Fruit fly (Drosophila melanogaster) whole organism, embryonic: Measurements from ENCODE around the gene CG42296.

Experiments used
- ATbp ChIP-seq: fragments of 200-800 bp; sonication (Bioruptor generic); optimal IDR thresholded peaks from 2 replicates; lab custom pipeline; 2017; ENCODE audit warnings: missing biosample characterization, mild to moderate bottlenecking, missing genetic modification characterization, missing genetic modification reagents
- Atf6 ChIP-seq: fragments of 200-800 bp; sonication (Bioruptor generic); IDR thresholded peaks from 2 replicates; pipeline ENCODE4 v1.3.6; 2022; ENCODE audit warnings: missing biosample characterization, missing genetic modification characterization
- Bgb ChIP-seq: fragments of 200-800 bp; sonication (Bioruptor generic); IDR thresholded peaks from 2 replicates; pipeline ENCODE4 v1.3.6; 2022; ENCODE audit warnings: missing biosample characterization, missing genetic modification characterization; ENCODE audit not compliant: partially characterized antibody
- CG10321 ChIP-seq: fragments of 200-800 bp; sonication (Bioruptor generic); IDR thresholded peaks from 2 replicates; pipeline ENCODE4 v1.3.6; 2022; ENCODE audit warnings: missing biosample characterization, missing genetic modification characterization
- CG12155 ChIP-seq: fragments of 200-800 bp; sonication (Bioruptor generic); optimal IDR thresholded peaks from 3 replicates; lab custom pipeline; 2016; ENCODE audit warnings: missing biosample characterization, missing genetic modification characterization
- CG13775 ChIP-seq: fragments of 200-800 bp; sonication (Bioruptor generic); optimal IDR thresholded peaks from 3 replicates; lab custom pipeline; 2017; ENCODE audit warnings: missing biosample characterization, mild to moderate bottlenecking, missing genetic modification characterization
- CG1647 ChIP-seq: fragments of 200-800 bp; sonication (Bioruptor generic); optimal IDR thresholded peaks from 3 replicates; lab custom pipeline; 2016; ENCODE audit warnings: missing biosample characterization, missing genetic modification characterization
- CG16815 ChIP-seq: fragments of 200-800 bp; sonication (Bioruptor generic); optimal IDR thresholded peaks from 3 replicates; lab custom pipeline; 2017; ENCODE audit warnings: missing biosample characterization, mild to moderate bottlenecking, missing genetic modification characterization
- CG17568 ChIP-seq: fragments of 200-800 bp; sonication (Bioruptor generic); optimal IDR thresholded peaks from 2 replicates; lab custom pipeline; 2018; ENCODE audit warnings: missing biosample characterization, mild to moderate bottlenecking, missing genetic modification characterization, moderate library complexity
- CG18011 ChIP-seq: fragments of 200-800 bp; sonication (Bioruptor generic); optimal IDR thresholded peaks from 2 replicates; lab custom pipeline; 2017; ENCODE audit warnings: missing biosample characterization, missing genetic modification characterization, mild to moderate bottlenecking, moderate library complexity, missing genotype
- CG33557 ChIP-seq: fragments of 200-800 bp; sonication (Bioruptor generic); optimal IDR thresholded peaks from 2 replicates; lab custom pipeline; 2019; ENCODE audit warnings: missing biosample characterization, mild to moderate bottlenecking, missing genetic modification characterization, moderate library complexity
- CG3407 ChIP-seq: fragments of 200-800 bp; sonication (Bioruptor generic); optimal IDR thresholded peaks from 2 replicates; lab custom pipeline; 2018; ENCODE audit warnings: missing biosample characterization, mild to moderate bottlenecking, missing genetic modification characterization
- CG3847 ChIP-seq: fragments of 200-800 bp; sonication (Bioruptor generic); IDR thresholded peaks from 2 replicates; pipeline ENCODE4 v1.3.6; 2022; ENCODE audit warnings: missing biosample characterization, missing genetic modification characterization
- CG6791 ChIP-seq: fragments of 200-800 bp; sonication (Bioruptor generic); IDR thresholded peaks from 3 replicates; pipeline ENCODE4 v1.3.6; 2022; ENCODE audit warnings: missing biosample characterization, missing genetic modification characterization; ENCODE audit not compliant: partially characterized antibody
- CG8388 ChIP-seq: fragments of 200-800 bp; sonication (Bioruptor generic); optimal IDR thresholded peaks from 2 replicates; lab custom pipeline; 2019; ENCODE audit warnings: missing biosample characterization, mild to moderate bottlenecking, missing genetic modification characterization, moderate library complexity
- CTCF ChIP-seq: fragments of 200-800 bp; sonication (Bioruptor generic); optimal IDR thresholded peaks from 2 replicates; lab custom pipeline; 2017; ENCODE audit warnings: missing biosample characterization, mild to moderate bottlenecking, missing genetic modification characterization, moderate library complexity
- Camta ChIP-seq: fragments of 200-800 bp; sonication (Bioruptor generic); optimal IDR thresholded peaks from 2 replicates; lab custom pipeline; 2016; ENCODE audit warnings: missing biosample characterization, missing genetic modification characterization
- ERR ChIP-seq: fragments of 200-800 bp; sonication (Bioruptor generic); optimal IDR thresholded peaks from 2 replicates; lab custom pipeline; 2016; ENCODE audit warnings: missing biosample characterization, missing genetic modification characterization
- HLH4C ChIP-seq: fragments of 200-800 bp; sonication (Bioruptor generic); IDR thresholded peaks from 3 replicates; pipeline ENCODE4 v1.3.6; 2022; ENCODE audit warnings: missing biosample characterization, missing genetic modification characterization; ENCODE audit not compliant: partially characterized antibody
- Hr51 ChIP-seq, 2 experiments: fragments of 200-800 bp; sonication (Bioruptor generic); optimal IDR thresholded peaks; 2 replicates in 1 of 2; 3 replicates in 1 of 2; lab custom pipeline; 2016 to 2018; ENCODE audit warnings: missing biosample characterization in 2 of 2, missing genetic modification characterization in 2 of 2, mild to moderate bottlenecking in 1 of 2, moderate library complexity in 1 of 2
- Lhr ChIP-seq: fragments of 200-800 bp; sonication (Bioruptor generic); optimal IDR thresholded peaks from 3 replicates; lab custom pipeline; 2017; ENCODE audit warnings: mild to moderate bottlenecking, missing biosample characterization, missing genetic modification reagents, missing genetic modification characterization
- Mad ChIP-seq: fragments of 200-800 bp; sonication (Bioruptor generic); optimal IDR thresholded peaks from 2 replicates; lab custom pipeline; 2016; ENCODE audit warnings: missing biosample characterization, missing genetic modification characterization
- NC2α ChIP-seq: fragments of 200-800 bp; sonication (Bioruptor generic); optimal IDR thresholded peaks from 2 replicates; lab custom pipeline; 2016; ENCODE audit warnings: missing biosample characterization, missing genetic modification characterization
- NfI ChIP-seq: fragments of 200-800 bp; sonication (Bioruptor generic); optimal IDR thresholded peaks from 3 replicates; lab custom pipeline; 2018; ENCODE audit warnings: missing biosample characterization, mild to moderate bottlenecking, missing genetic modification characterization, moderate library complexity
- Oaz ChIP-seq: fragments of 200-800 bp; sonication (Bioruptor generic); IDR thresholded peaks from 2 replicates; pipeline ENCODE4 v1.3.6; 2022; ENCODE audit warnings: missing biosample characterization, missing genetic modification characterization
- Ravus ChIP-seq: fragments of 200-800 bp; sonication (Bioruptor generic); IDR thresholded peaks from 2 replicates; pipeline ENCODE4 v1.3.6; 2022; ENCODE audit warnings: missing biosample characterization, missing genetic modification characterization
- Sin3A ChIP-seq: fragments of >200 bp; optimal IDR thresholded peaks from 2 replicates; lab custom pipeline; 2018
- Six4 ChIP-seq: fragments of 200-800 bp; sonication (Bioruptor generic); optimal IDR thresholded peaks from 2 replicates; lab custom pipeline; 2016; ENCODE audit warnings: missing biosample characterization, missing genetic modification characterization
- amos ChIP-seq: fragments of 200-800 bp; sonication (Bioruptor generic); IDR thresholded peaks from 2 replicates; pipeline ENCODE4 v1.3.6; 2022; ENCODE audit warnings: missing biosample characterization, missing genetic modification characterization; ENCODE audit not compliant: partially characterized antibody
- ara ChIP-seq: fragments of 200-800 bp; sonication (Bioruptor generic); IDR thresholded peaks from 2 replicates; pipeline ENCODE4 v1.3.6; 2022; ENCODE audit warnings: missing biosample characterization, missing genetic modification characterization
- ato ChIP-seq: fragments of 200-800 bp; sonication (Bioruptor generic); IDR thresholded peaks from 2 replicates; pipeline ENCODE4 v1.3.6; 2022; ENCODE audit warnings: missing biosample characterization, missing genetic modification characterization; ENCODE audit not compliant: partially characterized antibody
- bab2 ChIP-seq: fragments of 200-800 bp; sonication (Bioruptor generic); optimal IDR thresholded peaks from 2 replicates; lab custom pipeline; 2016; ENCODE audit warnings: missing biosample characterization, missing genetic modification characterization
- bbx ChIP-seq: fragments of 200-800 bp; sonication (Bioruptor generic); IDR thresholded peaks from 2 replicates; pipeline ENCODE4 v1.3.6; 2022; ENCODE audit warnings: missing biosample characterization, missing genetic modification characterization; ENCODE audit not compliant: partially characterized antibody
- bsh ChIP-seq, 2 experiments: fragments of 200-800 bp; sonication (Bioruptor generic); optimal IDR thresholded peaks; 2 replicates each; lab custom pipeline; 2017 to 2018; ENCODE audit warnings: mild to moderate bottlenecking in 2 of 2, missing biosample characterization in 2 of 2, missing genetic modification characterization in 2 of 2, moderate library complexity in 1 of 2
- cato ChIP-seq: fragments of 200-800 bp; sonication (Bioruptor generic); optimal IDR thresholded peaks from 2 replicates; lab custom pipeline; 2016; ENCODE audit warnings: missing biosample characterization, missing genetic modification characterization, borderline replicate concordance
- chinmo ChIP-seq: fragments of 200-800 bp; sonication (Bioruptor generic); IDR thresholded peaks from 4 replicates; pipeline ENCODE4 v1.3.6; 2022; ENCODE audit warnings: missing biosample characterization, missing genetic modification characterization; ENCODE audit not compliant: partially characterized antibody
- ci ChIP-seq: fragments of 200-800 bp; sonication (Bioruptor generic); IDR thresholded peaks from 3 replicates; pipeline ENCODE4 v1.3.6; 2022; ENCODE audit warnings: missing biosample characterization, missing genetic modification characterization
- hth ChIP-seq: fragments of >200 bp; optimal IDR thresholded peaks from 2 replicates; lab custom pipeline; 2017; ENCODE audit warnings: inconsistent platforms
- ind ChIP-seq: fragments of 200-800 bp; sonication (Bioruptor generic); optimal IDR thresholded peaks from 3 replicates; lab custom pipeline; 2016; ENCODE audit warnings: missing biosample characterization, missing genetic modification characterization
- inv ChIP-seq: fragments of 200-800 bp; sonication (Bioruptor generic); IDR thresholded peaks from 2 replicates; pipeline ENCODE4 v1.3.6; 2022; ENCODE audit warnings: missing biosample characterization, missing genetic modification characterization; ENCODE audit not compliant: partially characterized antibody
- kay ChIP-seq: fragments of 200-800 bp; sonication (Bioruptor generic); optimal IDR thresholded peaks from 2 replicates; lab custom pipeline; 2016; ENCODE audit warnings: missing biosample characterization, missing genetic modification characterization
- lab ChIP-seq: fragments of 200-800 bp; sonication (Bioruptor generic); optimal IDR thresholded peaks from 3 replicates; lab custom pipeline; 2017; ENCODE audit warnings: missing biosample characterization, missing genetic modification characterization, mild to moderate bottlenecking, moderate library complexity, missing genetic modification reagents
- org-1 ChIP-seq: fragments of 200-800 bp; sonication (Bioruptor generic); optimal IDR thresholded peaks from 2 replicates; lab custom pipeline; 2017; ENCODE audit warnings: missing biosample characterization, missing genetic modification characterization
- pzg ChIP-seq: fragments of 200-800 bp; sonication (Bioruptor generic); optimal IDR thresholded peaks from 3 replicates; lab custom pipeline; 2018; ENCODE audit warnings: missing biosample characterization, mild to moderate bottlenecking, missing genetic modification characterization, moderate library complexity
- sd ChIP-seq: fragments of 200-800 bp; sonication (Bioruptor generic); optimal IDR thresholded peaks from 3 replicates; lab custom pipeline; 2018; ENCODE audit warnings: missing biosample characterization, mild to moderate bottlenecking, missing genetic modification characterization, moderate library complexity
- tap ChIP-seq: fragments of 200-800 bp; optimal IDR thresholded peaks from 3 replicates; lab custom pipeline; 2019; ENCODE audit warnings: missing biosample characterization, mild to moderate bottlenecking, missing genetic modification characterization, moderate library complexity
- tna ChIP-seq: fragments of 200-800 bp; sonication (Bioruptor generic); IDR thresholded peaks from 2 replicates; pipeline ENCODE4 v1.3.6; 2022; ENCODE audit warnings: missing biosample characterization, missing genetic modification characterization; ENCODE audit not compliant: partially characterized antibody
- ttk ChIP-seq: fragments of 200-800 bp; sonication (Bioruptor generic); IDR thresholded peaks from 2 replicates; pipeline ENCODE4 v2.1.2; 2022; ENCODE audit warnings: missing biosample characterization, missing genetic modification characterization

Gene CG42296

DNA sequence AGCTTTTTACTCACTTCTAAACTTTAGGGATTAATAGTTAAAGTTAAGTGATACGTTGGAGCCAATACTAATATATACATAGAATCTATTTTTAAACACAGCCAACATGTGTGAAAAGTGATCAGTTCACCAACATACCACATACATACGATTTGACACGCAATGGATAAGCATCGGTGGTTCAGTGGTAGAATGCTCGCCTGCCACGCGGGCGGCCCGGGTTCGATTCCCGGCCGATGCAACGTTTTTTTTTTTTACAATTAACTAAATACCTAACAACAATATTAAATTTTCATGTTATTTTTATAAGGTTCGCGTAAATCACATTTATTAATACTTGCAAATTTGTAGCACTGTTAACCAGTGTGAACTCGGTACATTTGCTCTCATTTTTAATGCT is 4.3 kb downstream of the CG42296 start (continued):
- TF ChIP-seq HLH4C = peak; percentile 42; the same call in 1 of the 3 replicates
- peak; percentile 36; the same call in 1 of the 2 replicates for TF ChIP-seq inv (GFP tag; lab: Robert Waterston, UW)
- TF ChIP-seq ato (GFP tag; lab: Robert Waterston, UW) = peak; percentile 77
- TF ChIP-seq bbx (GFP tag; lab: Robert Waterston, UW) = peak; percentile 71; the same call in 1 of the 2 replicates
- TF ChIP-seq Ravus = no peak
- no peak for TF ChIP-seq pzg (GFP tag; lab: Kevin White, UChicago)
- TF ChIP-seq, all 482 proteins: peak for 27

DNA sequence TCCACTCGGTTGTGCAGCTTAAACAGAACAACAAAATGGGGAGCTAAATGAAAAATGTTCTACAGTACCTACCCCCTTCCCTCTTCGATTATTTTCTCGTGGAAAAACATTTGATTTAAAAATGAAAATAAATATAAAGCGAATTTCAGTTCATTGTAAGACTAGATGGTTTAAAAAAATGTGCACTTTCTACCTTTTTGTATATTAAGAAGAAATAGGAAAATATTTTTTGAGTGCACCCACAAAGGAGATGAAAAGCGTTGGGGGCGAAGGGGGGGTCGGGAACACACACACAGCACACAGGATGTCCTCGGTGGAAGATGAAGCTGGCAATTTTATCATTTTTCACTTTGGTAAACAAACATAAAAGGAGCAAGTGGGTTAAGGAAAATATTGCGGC is 13.0 kb downstream of the CG42296 start:
- TF ChIP-seq Bgb (GFP tag; lab: Robert Waterston, UW) = no peak

DNA sequence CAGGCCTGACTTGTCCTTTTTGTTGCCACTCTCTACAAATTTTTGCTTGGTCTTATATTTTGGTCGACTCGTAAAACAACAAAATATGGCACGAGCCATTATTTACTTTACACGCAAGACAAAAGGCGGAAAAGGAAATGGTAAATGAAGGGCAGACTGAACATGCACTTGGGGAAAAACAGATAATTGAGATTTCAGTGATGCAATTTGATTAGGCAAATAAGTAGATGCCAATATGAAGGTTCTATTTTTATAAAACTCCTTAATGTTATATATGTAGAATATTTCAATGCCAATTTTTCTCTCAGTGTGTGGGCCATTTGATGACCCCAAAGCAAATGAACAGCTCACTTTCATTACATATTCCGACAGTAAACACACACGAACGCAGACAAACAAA is 20.6 kb downstream of the CG42296 start:
- peak; percentile 18 for TF ChIP-seq ind (GFP tag; lab: Kevin White, UChicago)
- no peak for TF ChIP-seq Mad (GFP tag; lab: Kevin White, UChicago)
- TF ChIP-seq CG18011 (GFP tag; lab: Kevin White, UChicago) = no peak
- no peak for TF ChIP-seq CG10321
- TF ChIP-seq CG33557 (GFP tag; lab: Kevin White, UChicago) = no peak
- TF ChIP-seq Camta (GFP tag; lab: Kevin White, UChicago) = no peak
- TF ChIP-seq tap = no peak
- TF ChIP-seq CG6791 (GFP tag; lab: Robert Waterston, UW) = no peak
- TF ChIP-seq CG13775 (GFP tag; lab: Kevin White, UChicago) = no peak
- no peak for TF ChIP-seq ci (GFP tag; lab: Robert Waterston, UW)
- TF ChIP-seq hth (lab: Kevin White, UChicago) = no peak
- no peak for TF ChIP-seq ERR (GFP tag; lab: Kevin White, UChicago)
- no peak for TF ChIP-seq ttk
- no peak for TF ChIP-seq org-1 (GFP tag; lab: Kevin White, UChicago)
- TF ChIP-seq tna (GFP tag; lab: Robert Waterston, UW) = no peak
- TF ChIP-seq sd (tag; lab: Kevin White, UChicago) = no peak
- no peak for TF ChIP-seq CG17568 (GFP tag; lab: Kevin White, UChicago)
- TF ChIP-seq NC2α (GFP tag; lab: Kevin White, UChicago) = no peak
- TF ChIP-seq Atf6 = no peak
- TF ChIP-seq amos (GFP tag; lab: Robert Waterston, UW) = no peak
- TF ChIP-seq CG8388 (GFP tag; lab: Kevin White, UChicago) = no peak
- TF ChIP-seq ara (GFP tag; lab: Robert Waterston, UW) = no peak
- TF ChIP-seq lab (GFP tag; lab: Kevin White, UChicago) = peak; percentile 48
- no peak for TF ChIP-seq CG3407
- TF ChIP-seq CG3847 (GFP tag; lab: Robert Waterston, UW) = no peak
- TF ChIP-seq chinmo (GFP tag; lab: Robert Waterston, UW) = no peak
- no peak for TF ChIP-seq NfI (GFP tag; lab: Kevin White, UChicago)
- TF ChIP-seq bsh (GFP tag; optimal IDR thresholded peaks at IDR 0.05; lab: Kevin White, UChicago) = no peak
- no peak for TF ChIP-seq CG16815
- no peak for TF ChIP-seq Oaz
- TF ChIP-seq Hr51 (GFP tag; optimal IDR thresholded peaks at IDR 0.05; lab: Kevin White, UChicago) = peak in 1 of 2 experiments; percentile 21
- no peak for TF ChIP-seq Lhr (GFP tag; lab: Kevin White, UChicago)
- no peak for TF ChIP-seq cato (GFP tag; lab: Kevin White, UChicago)
- TF ChIP-seq CG12155 (GFP tag; lab: Kevin White, UChicago) = no peak
- no peak for TF ChIP-seq CG1647 (GFP tag; lab: Kevin White, UChicago)
- TF ChIP-seq ATbp (GFP tag; lab: Kevin White, UChicago) = no peak
- TF ChIP-seq bab2 = no peak
- no peak for TF ChIP-seq Sin3A
- TF ChIP-seq CTCF = no peak
- TF ChIP-seq kay (GFP tag; lab: Kevin White, UChicago) = no peak
- no peak for TF ChIP-seq Six4 (GFP tag; lab: Kevin White, UChicago)
